Worm (Caenorhabditis elegans) whole organism, L4/young adult: ENCODE data around the gene F55G1.7.

Experiments
- W03F9.2 ChIP-seq: fragments of 150-350 bp; optimal IDR thresholded peaks from 2 replicates; lab custom pipeline; 2014; ENCODE audit warnings: missing biosample characterization, missing genetic modification characterization
- dao-5 ChIP-seq: sonication (generic microtip); optimal IDR thresholded peaks from 2 replicates; lab custom pipeline; 2016; ENCODE audit warnings: missing genotype, missing genetic modification characterization, moderate library complexity, missing compliant biosample characterization
- him-1 ChIP-seq: sonication (generic microtip); optimal IDR thresholded peaks from 2 replicates; lab custom pipeline; 2016; ENCODE audit warnings: missing genotype, missing genetic modification reagents, missing genetic modification characterization, missing compliant biosample characterization

DNA sequence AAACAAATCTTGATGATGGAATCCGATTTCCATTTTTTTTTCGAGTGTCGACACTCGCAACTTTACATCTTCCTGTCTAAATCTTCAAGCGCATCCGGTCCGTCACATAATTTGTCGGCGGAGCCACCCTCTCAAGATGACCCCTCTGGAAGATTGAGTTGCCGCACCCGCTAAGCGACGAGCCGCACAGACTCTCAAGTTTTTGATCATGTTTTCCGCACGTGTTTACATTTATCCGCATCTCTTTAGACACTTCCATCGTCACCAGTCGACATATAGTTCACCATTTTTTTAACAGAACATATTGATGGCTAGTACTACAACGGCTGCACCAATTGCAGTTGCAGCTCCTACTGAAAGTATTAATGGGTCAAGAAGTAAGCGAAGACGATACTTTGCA lies 21.8 kb upstream of the F55G1.7 start, which contains the start of gene F55G1.1:
- TF ChIP-seq dao-5 (no peak), him-1 (no peak), W03F9.2 (tag; lab: Kevin White, UChicago) (no peak)
